Worm (Caenorhabditis elegans) whole organism, L4 larva: ENCODE measurements around the gene pgap-2.

ENCODE experiments used
- ama-1 ChIP-seq: fragments of 150-350 bp; optimal IDR thresholded peaks from 2 replicates; lab custom pipeline; 2014; ENCODE audit warnings: inconsistent platforms, mixed read lengths
- ceh-28 ChIP-seq: fragments of 150-350 bp; optimal IDR thresholded peaks from 2 replicates; lab custom pipeline; 2014; ENCODE audit warnings: missing biosample characterization, missing genetic modification reagents, missing genetic modification characterization
- daf-12 ChIP-seq: fragments of 150-350 bp; optimal IDR thresholded peaks from 2 replicates; lab custom pipeline; 2014; ENCODE audit warnings: missing biosample characterization, missing genetic modification reagents, missing genetic modification characterization
- egl-27 ChIP-seq: sonication (generic microtip); optimal IDR thresholded peaks from 3 replicates; lab custom pipeline; 2017; ENCODE audit warnings: missing biosample characterization, missing genetic modification reagents, missing genetic modification characterization
- lin-13 ChIP-seq: fragments of 150-350 bp; optimal IDR thresholded peaks from 2 replicates; lab custom pipeline; 2014; ENCODE audit warnings: missing biosample characterization, missing genetic modification reagents, missing genetic modification characterization
- lin-39 ChIP-seq: fragments of 150-350 bp; optimal IDR thresholded peaks from 2 replicates; lab custom pipeline; 2014; ENCODE audit warnings: missing biosample characterization, missing genetic modification reagents, missing genetic modification characterization
- lsy-2 ChIP-seq, 2 experiments: fragments of 150-350 bp in 1 of 2; sonication (generic microtip) in 1 of 2; optimal IDR thresholded peaks; 2 replicates each; lab custom pipeline; 2014 to 2017; ENCODE audit warnings: missing biosample characterization in 2 of 2, missing genetic modification characterization in 2 of 2
- mdl-1 ChIP-seq, 2 experiments: fragments of 150-350 bp in 1 of 2; sonication (generic microtip) in 1 of 2; optimal IDR thresholded peaks; 2 replicates each; lab custom pipeline; 2014 to 2017; ENCODE audit warnings: missing biosample characterization in 2 of 2, missing genetic modification characterization in 2 of 2
- nhr-76 ChIP-seq: fragments of 150-350 bp; optimal IDR thresholded peaks from 2 replicates; lab custom pipeline; 2014; ENCODE audit warnings: missing biosample characterization, missing genetic modification characterization
- nhr-77 ChIP-seq: fragments of 150-350 bp; optimal IDR thresholded peaks from 2 replicates; lab custom pipeline; 2014; ENCODE audit warnings: missing biosample characterization, missing genetic modification characterization
- set-16 ChIP-seq: fragments of 200-800 bp; sonication (Bioruptor generic); IDR thresholded peaks from 2 replicates; pipeline ENCODE4 v1.3.6; 2022; ENCODE audit warnings: missing genetic modification reagents, missing genetic modification characterization, missing compliant biosample characterization
- snpc-4 ChIP-seq: fragments of 150-350 bp; optimal IDR thresholded peaks from 2 replicates; lab custom pipeline; 2014; ENCODE audit warnings: missing biosample characterization, missing genetic modification characterization
- zag-1 ChIP-seq: fragments of 150-350 bp; optimal IDR thresholded peaks from 2 replicates; lab custom pipeline; 2014; ENCODE audit warnings: missing biosample characterization, missing genetic modification characterization

- TF ChIP-seq mdl-1 (tag; optimal IDR thresholded peaks at IDR 0.05; lab: Kevin White, UChicago) (no peak), daf-12 (tag; lab: Kevin White, UChicago) (no peak), nhr-77 (tag; lab: Kevin White, UChicago) (no peak), lsy-2 (tag; optimal IDR thresholded peaks at IDR 0.05; lab: Kevin White, UChicago) (peak in 1 of 2 experiments; percentile 29), snpc-4 (tag; lab: Kevin White, UChicago) (no peak), set-16 (GFP tag; lab: Robert Waterston, UW) (no peak), ceh-28 (tag; lab: Kevin White, UChicago) (no peak), egl-27 (tag; lab: Kevin White, UChicago) (no peak), ama-1 (lab: Kevin White, UChicago) (no peak), lin-13 (GFP tag; lab: Kevin White, UChicago) (no peak), zag-1 (tag; lab: Kevin White, UChicago) (no peak), nhr-76 (no peak), lin-39 (tag; lab: Kevin White, UChicago) (no peak)
Observed at ce11 chrIII:4731295-4731988, 26.1 kb downstream of the pgap-2 start, which contains the start of gene F17C8.3.
